Worm (Caenorhabditis elegans) whole organism, L2 larva: ENCODE data around the gene hmg-5.

Experiments used
- C34F6.9 ChIP-seq: fragments of 150-350 bp; optimal IDR thresholded peaks from 2 replicates; lab custom pipeline; 2014; ENCODE audit warnings: missing biosample characterization, missing genetic modification characterization
- F13H6.1 ChIP-seq: sonication (generic microtip); optimal IDR thresholded peaks from 2 replicates; lab custom pipeline; 2016; ENCODE audit warnings: missing genetic modification characterization, missing compliant biosample characterization
- R02D3.7 ChIP-seq: fragments of 150-350 bp; optimal IDR thresholded peaks from 2 replicates; lab custom pipeline; 2014; ENCODE audit warnings: missing biosample characterization, missing genetic modification characterization
- Y55F3AM.14 ChIP-seq: fragments of 200-800 bp; sonication (Bioruptor generic); optimal IDR thresholded peaks from 2 replicates; lab custom pipeline; 2018; ENCODE audit warnings: mild to moderate bottlenecking, missing genetic modification characterization, missing compliant biosample characterization
- ZK546.5 ChIP-seq: sonication (generic microtip); optimal IDR thresholded peaks from 2 replicates; lab custom pipeline; 2017; ENCODE audit warnings: missing biosample characterization, missing genetic modification characterization
- alr-1 ChIP-seq: fragments of 150-350 bp; optimal IDR thresholded peaks from 2 replicates; lab custom pipeline; 2014; ENCODE audit warnings: missing biosample characterization, missing genetic modification characterization
- aly-2 ChIP-seq: fragments of 150-350 bp; optimal IDR thresholded peaks from 2 replicates; lab custom pipeline; 2014; ENCODE audit warnings: missing biosample characterization, missing genetic modification characterization
- ama-1 ChIP-seq: fragments of 150-350 bp; optimal IDR thresholded peaks from 2 replicates; lab custom pipeline; 2018; ENCODE audit warnings: inconsistent platforms
- blmp-1 ChIP-seq: sonication (generic microtip); optimal IDR thresholded peaks from 2 replicates; lab custom pipeline; 2017; ENCODE audit warnings: missing genetic modification characterization, mild to moderate bottlenecking, missing compliant biosample characterization, antibody characterized with exemption, moderate library complexity; ENCODE audit not compliant: insufficient read depth
- ceh-16 ChIP-seq: fragments of 150-350 bp; optimal IDR thresholded peaks from 2 replicates; lab custom pipeline; 2014; ENCODE audit warnings: missing biosample characterization, missing genetic modification characterization
- ceh-82 ChIP-seq: fragments of 150-350 bp; optimal IDR thresholded peaks from 2 replicates; lab custom pipeline; 2014; ENCODE audit warnings: missing biosample characterization, missing genetic modification characterization
- crh-2 ChIP-seq: sonication (generic microtip); optimal IDR thresholded peaks from 2 replicates; lab custom pipeline; 2017; ENCODE audit warnings: missing biosample characterization, missing genetic modification characterization
- dmd-4 ChIP-seq: sonication (generic microtip); optimal IDR thresholded peaks from 2 replicates; lab custom pipeline; 2017; ENCODE audit warnings: missing biosample characterization, missing genetic modification characterization
- elt-1 ChIP-seq: fragments of 150-350 bp; optimal IDR thresholded peaks from 2 replicates; lab custom pipeline; 2014; ENCODE audit warnings: missing biosample characterization, missing genetic modification characterization
- fos-1 ChIP-seq: fragments of 150-350 bp; optimal IDR thresholded peaks from 2 replicates; lab custom pipeline; 2014; ENCODE audit warnings: missing biosample characterization, missing genetic modification characterization
- gmeb-1 ChIP-seq: fragments of 150-350 bp; optimal IDR thresholded peaks from 2 replicates; lab custom pipeline; 2014; ENCODE audit warnings: missing biosample characterization, missing genetic modification characterization
- lin-13 ChIP-seq: fragments of 150-350 bp; optimal IDR thresholded peaks from 2 replicates; lab custom pipeline; 2014; ENCODE audit warnings: missing biosample characterization, missing genetic modification reagents, missing genetic modification characterization
- lin-39 ChIP-seq: fragments of 150-350 bp; optimal IDR thresholded peaks from 2 replicates; lab custom pipeline; 2014; ENCODE audit warnings: missing biosample characterization, missing genetic modification reagents, missing genetic modification characterization
- lsy-2 ChIP-seq, 2 experiments: fragments of 150-350 bp in 1 of 2; sonication (generic microtip) in 1 of 2; optimal IDR thresholded peaks; 2 replicates each; lab custom pipeline; 2014 to 2017; ENCODE audit warnings: missing biosample characterization in 2 of 2, missing genetic modification characterization in 2 of 2
- mab-5 ChIP-seq: fragments of 150-350 bp; optimal IDR thresholded peaks from 2 replicates; lab custom pipeline; 2014; ENCODE audit warnings: missing biosample characterization, missing genetic modification characterization
- mbf-1 ChIP-seq: sonication (generic microtip); optimal IDR thresholded peaks from 2 replicates; lab custom pipeline; 2017; ENCODE audit warnings: missing biosample characterization, missing genetic modification characterization
- mdl-1 ChIP-seq, 2 experiments: fragments of 150-350 bp in 1 of 2; sonication (generic microtip) in 1 of 2; optimal IDR thresholded peaks; 2 replicates each; lab custom pipeline; 2017; ENCODE audit warnings: missing biosample characterization in 2 of 2, missing genetic modification characterization in 2 of 2
- nhr-12 ChIP-seq: fragments of 150-350 bp; optimal IDR thresholded peaks from 2 replicates; lab custom pipeline; 2014; ENCODE audit warnings: missing biosample characterization, missing genetic modification characterization
- nhr-129 ChIP-seq: fragments of 150-350 bp; optimal IDR thresholded peaks from 2 replicates; lab custom pipeline; 2014; ENCODE audit warnings: missing biosample characterization, missing genetic modification characterization
- nhr-21 ChIP-seq: fragments of 150-350 bp; optimal IDR thresholded peaks from 2 replicates; lab custom pipeline; 2014; ENCODE audit warnings: missing biosample characterization, missing genetic modification characterization
- nhr-23 ChIP-seq: fragments of 150-350 bp; optimal IDR thresholded peaks from 2 replicates; lab custom pipeline; 2014; ENCODE audit warnings: missing biosample characterization, missing genetic modification reagents, missing genetic modification characterization
- nhr-25 ChIP-seq: fragments of 150-350 bp; sonication (generic microtip); optimal IDR thresholded peaks from 3 replicates; lab custom pipeline; 2014; ENCODE audit warnings: missing biosample characterization, missing genetic modification characterization
- nhr-77 ChIP-seq: fragments of 150-350 bp; optimal IDR thresholded peaks from 2 replicates; lab custom pipeline; 2014; ENCODE audit warnings: missing biosample characterization, missing genetic modification characterization
- peb-1 ChIP-seq: fragments of 150-350 bp; optimal IDR thresholded peaks from 2 replicates; lab custom pipeline; 2014; ENCODE audit warnings: missing biosample characterization, missing genetic modification characterization
- sem-4 ChIP-seq: fragments of 150-350 bp; optimal IDR thresholded peaks from 2 replicates; lab custom pipeline; 2014; ENCODE audit warnings: missing biosample characterization, missing genetic modification reagents, missing genetic modification characterization
- skn-1 ChIP-seq: sonication (generic microtip); optimal IDR thresholded peaks from 2 replicates; lab custom pipeline; 2017; ENCODE audit warnings: missing biosample characterization, missing genetic modification characterization
- sma-3 ChIP-seq: sonication (generic microtip); optimal IDR thresholded peaks from 2 replicates; lab custom pipeline; 2016; ENCODE audit warnings: missing genetic modification reagents, missing genetic modification characterization, missing compliant biosample characterization
- sma-9 ChIP-seq, 2 experiments: fragments of 150-350 bp in 1 of 2; sonication (generic microtip) in 1 of 2; optimal IDR thresholded peaks; 2 replicates each; lab custom pipeline; 2014 to 2016; ENCODE audit warnings: missing genetic modification characterization in 2 of 2, mild to moderate bottlenecking in 1 of 2, missing biosample characterization in 1 of 2, missing compliant biosample characterization in 1 of 2, missing genetic modification reagents in 1 of 2, moderate library complexity in 1 of 2
- snpc-4 ChIP-seq: fragments of 150-350 bp; optimal IDR thresholded peaks from 2 replicates; lab custom pipeline; 2014; ENCODE audit warnings: missing biosample characterization, missing genetic modification characterization
- unc-55 ChIP-seq: fragments of 150-350 bp; sonication (generic microtip); optimal IDR thresholded peaks from 3 replicates; lab custom pipeline; 2014; ENCODE audit warnings: missing biosample characterization, missing genetic modification reagents, missing genetic modification characterization
- unc-62 ChIP-seq: fragments of 150-350 bp; optimal IDR thresholded peaks from 2 replicates; lab custom pipeline; 2014; ENCODE audit warnings: missing biosample characterization, missing genetic modification reagents, missing genetic modification characterization
- zag-1 ChIP-seq: fragments of 150-350 bp; optimal IDR thresholded peaks from 2 replicates; lab custom pipeline; 2014; ENCODE audit warnings: missing biosample characterization, missing genetic modification characterization
- ztf-1 ChIP-seq: fragments of 200-800 bp; sonication (Bioruptor generic); conservative IDR thresholded peaks from 2 replicates; pipeline ENCODE4 v1.3.6; 2022; ENCODE audit warnings: missing genetic modification characterization, missing compliant biosample characterization
- ztf-11 ChIP-seq: sonication (generic microtip); optimal IDR thresholded peaks from 2 replicates; lab custom pipeline; 2017; ENCODE audit warnings: missing biosample characterization, missing genetic modification characterization
- ztf-4 ChIP-seq: fragments of 150-350 bp; optimal IDR thresholded peaks from 2 replicates; lab custom pipeline; 2014; ENCODE audit warnings: missing biosample characterization, missing genetic modification characterization

hmg-5 gene

ce11 chrIV:7663006-7663405 is 17.0 kb upstream of the hmg-5 start:
- TF ChIP-seq F13H6.1 (tag; lab: Kevin White, UChicago) = no peak
- peak; percentile 43 for TF ChIP-seq mab-5 (tag; lab: Kevin White, UChicago)
- peak; percentile 26 for TF ChIP-seq nhr-129 (tag; lab: Kevin White, UChicago)
- TF ChIP-seq snpc-4 = peak; percentile 6
- TF ChIP-seq Y55F3AM.14 (GFP tag; lab: Kevin White, UChicago) = peak; percentile 4
- TF ChIP-seq, all 48 proteins: peak for 4

DNA sequence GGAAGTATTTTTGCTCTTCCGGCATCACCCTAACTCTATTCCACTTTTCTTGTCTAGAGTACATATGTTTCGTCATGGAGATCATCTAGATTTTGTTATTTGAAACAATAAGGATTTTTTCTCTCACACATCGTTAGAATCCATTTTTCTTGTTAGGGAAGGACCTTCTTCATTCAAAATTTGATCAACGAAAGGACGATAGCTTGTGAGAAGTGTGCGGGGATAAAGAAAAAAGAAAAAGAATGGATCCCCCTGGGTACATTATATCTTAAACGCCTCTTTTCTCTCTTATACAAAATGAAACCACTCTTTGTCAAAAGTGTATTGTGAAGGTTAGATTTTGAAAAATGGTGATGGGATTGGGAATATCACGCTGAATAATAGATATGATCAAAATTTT is 15.6 kb upstream of the hmg-5 start:
- TF ChIP-seq sma-3 = no peak
- TF ChIP-seq nhr-12 = no peak
- no peak for TF ChIP-seq ztf-11 (tag; lab: Kevin White, UChicago)
- no peak for TF ChIP-seq F13H6.1 (tag; lab: Kevin White, UChicago)
- TF ChIP-seq nhr-25 (tag; lab: Kevin White, UChicago) = no peak
- TF ChIP-seq ZK546.5 (tag; lab: Kevin White, UChicago) = no peak
- TF ChIP-seq ceh-16 = no peak
- TF ChIP-seq peb-1 (tag; lab: Kevin White, UChicago) = no peak
- no peak for TF ChIP-seq blmp-1
- peak; percentile 69 for TF ChIP-seq mab-5 (tag; lab: Kevin White, UChicago)
- TF ChIP-seq unc-62 = no peak
- peak in 1 of 2 experiments; percentile 6 for TF ChIP-seq lsy-2 (tag; optimal IDR thresholded peaks at IDR 0.05; lab: Kevin White, UChicago)

ce11 chrIV:7659481-7659880 is 13.5 kb upstream of the hmg-5 start:
- TF ChIP-seq aly-2 (tag; lab: Kevin White, UChicago) = no peak
- peak; percentile 19 for TF ChIP-seq F13H6.1 (tag; lab: Kevin White, UChicago)
- peak; percentile 57 for TF ChIP-seq sma-9 (GFP tag; optimal IDR thresholded peaks at IDR 0.05; lab: Kevin White, UChicago)
- TF ChIP-seq sma-9 (tag; optimal IDR thresholded peaks at IDR 0.05; lab: Kevin White, UChicago) = no peak
- peak; percentile 9 for TF ChIP-seq C34F6.9
- TF ChIP-seq nhr-25 (tag; lab: Kevin White, UChicago) = no peak
- no peak for TF ChIP-seq gmeb-1 (tag; lab: Kevin White, UChicago)
- no peak for TF ChIP-seq lsy-2 (tag; optimal IDR thresholded peaks at IDR 0.05; lab: Kevin White, UChicago)
- TF ChIP-seq peb-1 (tag; lab: Kevin White, UChicago) = no peak
- TF ChIP-seq blmp-1 = no peak
- TF ChIP-seq alr-1 (tag; lab: Kevin White, UChicago) = no peak
- TF ChIP-seq sem-4 = peak; percentile 78
- TF ChIP-seq nhr-129 (tag; lab: Kevin White, UChicago) = peak; percentile 18
- no peak for TF ChIP-seq nhr-77 (tag; lab: Kevin White, UChicago)
- TF ChIP-seq, all 48 proteins: peak for 5

DNA sequence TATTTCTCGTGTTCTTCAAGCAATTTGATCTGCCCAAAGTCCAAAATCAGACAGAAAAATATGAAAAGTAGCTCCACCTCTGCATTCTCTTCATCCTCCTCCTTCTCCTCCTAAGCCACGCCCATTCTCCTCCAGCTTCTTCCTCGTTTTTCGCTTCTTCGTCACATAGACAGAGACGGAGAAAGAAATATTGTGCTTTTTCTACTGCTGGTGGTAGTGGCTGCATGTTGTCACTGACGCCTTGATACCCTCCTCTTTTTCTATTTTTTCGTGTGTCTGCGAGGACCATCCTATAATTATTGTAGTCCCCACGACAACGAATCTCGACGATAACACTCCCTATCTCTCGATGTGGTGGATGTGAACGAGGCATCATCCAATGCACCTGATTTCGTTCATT is 12.6 kb upstream of the hmg-5 start, which contains the start of gene C08G9.1:
TSS of gene C08G9.1 (plus strand) at position 175 of the 400 bp plus-strand sequence.
- TF ChIP-seq nhr-129 (tag; lab: Kevin White, UChicago) (peak; percentile 45), lsy-2 (tag; optimal IDR thresholded peaks at IDR 0.05; lab: Kevin White, UChicago) (peak in 1 of 2 experiments; percentile 0), skn-1 (no peak), unc-55 (GFP tag; lab: Kevin White, UChicago) (peak; percentile 47), C34F6.9 (peak; percentile 12)

ce11 chrIV:7654212-7654778 is 8.3 kb upstream of the hmg-5 start, which contains the start of gene nrde-4:
Gene nrde-4, minus strand, starts transcription at chrIV:7654262.
- peak; percentile 86 for TF ChIP-seq unc-55 (GFP tag; lab: Kevin White, UChicago)
- TF ChIP-seq zag-1 (tag; lab: Kevin White, UChicago) = peak; percentile 22
- TF ChIP-seq lin-13 (GFP tag; lab: Kevin White, UChicago) = peak; percentile 60
- TF ChIP-seq unc-62 = no peak
- TF ChIP-seq gmeb-1 (tag; lab: Kevin White, UChicago) = peak; percentile 39
- peak; percentile 59 for TF ChIP-seq sma-9 (GFP tag; optimal IDR thresholded peaks at IDR 0.05; lab: Kevin White, UChicago)
- no peak for TF ChIP-seq sma-9 (tag; optimal IDR thresholded peaks at IDR 0.05; lab: Kevin White, UChicago)
- TF ChIP-seq ZK546.5 (tag; lab: Kevin White, UChicago) = no peak
- no peak for TF ChIP-seq nhr-25 (tag; lab: Kevin White, UChicago)
- TF ChIP-seq ztf-4 (tag; lab: Kevin White, UChicago) = no peak
- no peak for TF ChIP-seq aly-2 (tag; lab: Kevin White, UChicago)
- no peak for TF ChIP-seq lin-39 (tag; lab: Kevin White, UChicago)
- no peak for TF ChIP-seq Y55F3AM.14 (GFP tag; lab: Kevin White, UChicago)
- no peak for TF ChIP-seq nhr-12
- no peak for TF ChIP-seq snpc-4
- no peak for TF ChIP-seq ztf-11 (tag; lab: Kevin White, UChicago)
- no peak for TF ChIP-seq elt-1 (tag; lab: Kevin White, UChicago)
- peak; percentile 22 for TF ChIP-seq nhr-21 (tag; lab: Kevin White, UChicago)
- peak in 1 of 2 experiments; percentile 79 for TF ChIP-seq lsy-2 (tag; optimal IDR thresholded peaks at IDR 0.05; lab: Kevin White, UChicago)
- peak; percentile 75 for TF ChIP-seq fos-1 (tag; lab: Kevin White, UChicago)
- no peak for TF ChIP-seq mdl-1 (tag; optimal IDR thresholded peaks at IDR 0.05; lab: Kevin White, UChicago)
- peak; percentile 61 for TF ChIP-seq sma-3
- TF ChIP-seq skn-1 = no peak
- TF ChIP-seq ztf-1 (GFP tag; lab: Robert Waterston, UW) = no peak
- TF ChIP-seq mab-5 (tag; lab: Kevin White, UChicago) = no peak
- TF ChIP-seq ama-1 = no peak
- no peak for TF ChIP-seq dmd-4
- no peak for TF ChIP-seq alr-1 (tag; lab: Kevin White, UChicago)
- no peak for TF ChIP-seq R02D3.7 (tag; lab: Kevin White, UChicago)
- TF ChIP-seq sem-4 = peak; percentile 81
- TF ChIP-seq nhr-23 (tag; lab: Kevin White, UChicago) = no peak
- TF ChIP-seq ceh-82 (tag; lab: Kevin White, UChicago) = no peak
- no peak for TF ChIP-seq mbf-1 (tag; lab: Kevin White, UChicago)
- peak; percentile 97 for TF ChIP-seq blmp-1
- peak; percentile 77 for TF ChIP-seq nhr-129 (tag; lab: Kevin White, UChicago)
- TF ChIP-seq crh-2 (tag; lab: Kevin White, UChicago) = peak; percentile 71
